Fruit fly (Drosophila melanogaster): ENCODE data around the gene Ets21C.
A peak's percentile ranks its signal among the peaks of the same experiment; 100 is the strongest.

Ets21C gene

DNA sequence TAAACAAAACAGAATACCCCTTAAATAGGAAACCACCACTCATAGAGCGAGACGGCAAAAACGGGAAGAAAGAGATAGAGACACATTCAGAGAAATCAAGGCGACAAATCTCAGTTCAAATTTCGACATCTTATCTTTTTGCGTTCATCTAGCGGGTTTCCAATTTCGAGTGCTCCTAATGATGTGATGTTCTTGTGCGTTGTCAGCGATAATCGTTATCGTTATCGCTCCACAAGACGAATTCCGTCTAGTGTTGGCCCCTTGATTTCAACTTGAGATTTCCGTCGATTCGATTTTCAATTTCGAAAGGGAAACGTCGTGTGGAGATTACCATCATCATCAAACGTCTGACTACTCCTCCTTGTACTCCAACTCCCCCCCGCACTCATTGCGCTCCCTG is 56.3 kb downstream of the Ets21C start:
- TF ChIP-seq CG18599 (GFP tag; optimal IDR thresholded peaks at IDR 0.05) (peak; percentile 66), aop (GFP tag; IDR thresholded peaks at IDR 0.05) (no peak), bab2 (GFP tag; optimal IDR thresholded peaks at IDR 0.05) (no peak), repo (GFP tag; optimal IDR thresholded peaks at IDR 0.05) (no peak), grn (GFP tag; optimal IDR thresholded peaks at IDR 0.05) (peak; percentile 97), exex (tag; optimal IDR thresholded peaks at IDR 0.05) (peak; percentile 92), vnd (GFP tag; IDR thresholded peaks at IDR 0.05; ENCODE audit: partially characterized antibody) (peak; percentile 51; the same call in 1 of the 3 replicates), sd (tag; optimal IDR thresholded peaks at IDR 0.05) (peak; percentile 61), crol (GFP tag; IDR thresholded peaks at IDR 0.05) (peak; percentile 52; the same call in 1 of the 2 replicates), CG12104 (GFP tag; optimal IDR thresholded peaks at IDR 0.05) (no peak), tap (tag; optimal IDR thresholded peaks at IDR 0.05) (no peak), CG15479 (GFP tag; optimal IDR thresholded peaks at IDR 0.05) (peak; percentile 16), sens (GFP tag) (peak; percentile 29), eve (GFP tag; optimal IDR thresholded peaks at IDR 0.05) (peak in 1 of 2 experiments; percentile 64), mirr (GFP tag; optimal IDR thresholded peaks at IDR 0.05) (peak; percentile 72), CG32772 (GFP tag; IDR thresholded peaks at IDR 0.05) (no peak), stwl (tag; optimal IDR thresholded peaks at IDR 0.05) (peak; percentile 50)

DNA sequence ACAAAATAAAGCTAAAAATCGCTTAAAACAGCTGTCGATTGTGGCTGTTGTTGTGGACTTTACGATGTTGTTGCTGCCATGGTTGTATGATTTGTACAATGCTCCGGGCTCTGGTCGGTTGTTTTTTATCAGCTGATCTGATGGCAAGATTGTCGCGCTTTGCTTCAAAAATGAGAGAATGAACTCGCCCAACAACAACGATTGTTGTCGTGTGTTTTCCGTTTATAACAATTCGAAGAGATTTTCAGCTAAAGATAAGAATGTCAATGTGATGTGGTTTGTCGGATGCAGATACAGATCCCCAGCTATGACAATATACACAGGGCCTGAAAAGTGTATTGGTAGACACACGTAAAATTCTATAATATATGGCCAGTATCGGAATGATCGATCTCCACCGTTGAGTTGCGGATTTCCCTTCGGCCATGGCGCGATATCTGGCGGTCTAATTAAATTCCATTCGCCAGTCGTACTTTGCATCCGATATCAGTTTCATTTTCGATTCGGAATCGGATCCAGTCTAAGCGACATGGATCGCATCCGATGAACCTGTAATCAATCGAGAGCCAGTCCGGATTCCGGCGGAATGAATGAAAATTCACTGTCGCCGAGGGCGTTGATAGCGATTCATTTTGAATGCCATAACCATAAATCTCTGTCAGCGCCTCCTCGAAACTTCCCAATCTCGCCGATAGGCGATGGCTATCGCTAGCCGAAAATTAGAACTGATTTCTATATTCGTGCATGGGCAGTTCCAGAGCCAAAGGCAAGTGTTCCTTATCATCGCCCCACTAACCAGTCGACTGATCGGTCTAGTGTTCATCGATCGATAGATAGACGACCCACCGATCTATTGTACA is 57.1 kb downstream of the Ets21C start:
- TF ChIP-seq scrt (GFP tag; optimal IDR thresholded peaks at IDR 0.05) (no peak), CG10462 (GFP tag; optimal IDR thresholded peaks at IDR 0.05) (no peak), grn (GFP tag; optimal IDR thresholded peaks at IDR 0.05) (peak; percentile 100), CG7357 (GFP tag; IDR thresholded peaks at IDR 0.05) (no peak), nerfin-2 (GFP tag; IDR thresholded peaks at IDR 0.05; ENCODE audit: partially characterized antibody) (no peak), so (GFP tag; IDR thresholded peaks at IDR 0.05) (0 out of 3 replicates have a peak, but pooled peaks have one; percentile 34), sens (GFP tag) (peak; percentile 15), tx (GFP tag; optimal IDR thresholded peaks at IDR 0.05) (no peak), tll (GFP tag; optimal IDR thresholded peaks at IDR 0.05) (no peak), mirr (GFP tag; optimal IDR thresholded peaks at IDR 0.05) (peak; percentile 40), wdn (GFP tag; IDR thresholded peaks at IDR 0.05) (no peak), CG4360 (GFP tag; IDR thresholded peaks at IDR 0.05) (peak; percentile 51; the same call in 1 of the 2 replicates), Oaz (GFP tag; IDR thresholded peaks at IDR 0.05) (no peak), CG15696 (tag; optimal IDR thresholded peaks at IDR 0.05) (no peak), Oli (tag; optimal IDR thresholded peaks at IDR 0.05) (no peak), cas (GFP tag; IDR thresholded peaks at IDR 0.05) (no peak), GATAe (GFP tag; conservative IDR thresholded peaks at IDR 0.05) (peak; percentile 57; the same call in 1 of the 2 replicates), Med (GFP tag) (peak; percentile 29), her (GFP tag; optimal IDR thresholded peaks at IDR 0.05) (no peak), chinmo (GFP tag; IDR thresholded peaks at IDR 0.05; ENCODE audit: partially characterized antibody) (peak; percentile 51; the same call in 1 of the 4 replicates), bsh (GFP tag; optimal IDR thresholded peaks at IDR 0.05) (no peak), CG6791 (GFP tag; IDR thresholded peaks at IDR 0.05; ENCODE audit: partially characterized antibody) (peak; percentile 52; the same call in 1 of the 3 replicates), ab (GFP tag; optimal IDR thresholded peaks at IDR 0.05) (no peak), CG17829 (tag; optimal IDR thresholded peaks at IDR 0.05) (no peak), sens-2 (GFP tag; IDR thresholded peaks at IDR 0.05) (peak; percentile 85), exex (tag; optimal IDR thresholded peaks at IDR 0.05) (peak; percentile 81), Meics (GFP tag; optimal IDR thresholded peaks at IDR 0.05) (no peak), sim (GFP tag; IDR thresholded peaks at IDR 0.05) (no peak), eve (GFP tag; optimal IDR thresholded peaks at IDR 0.05) (peak in 1 of 2 experiments; percentile 47), stc (GFP tag; IDR thresholded peaks at IDR 0.05) (no peak), pzg (GFP tag; optimal IDR thresholded peaks at IDR 0.05) (no peak), Max (GFP tag; optimal IDR thresholded peaks at IDR 0.05) (no peak), Lim3 (GFP tag; IDR thresholded peaks at IDR 0.05) (no peak), gem (tag; optimal IDR thresholded peaks at IDR 0.05) (peak; percentile 68), CG12155 (GFP tag; optimal IDR thresholded peaks at IDR 0.05) (no peak), sd (tag; optimal IDR thresholded peaks at IDR 0.05) (peak; percentile 40)

All from whole organism, embryonic.